Worm (Caenorhabditis elegans): ENCODE results near the gene C09F12.3.

DNA sequence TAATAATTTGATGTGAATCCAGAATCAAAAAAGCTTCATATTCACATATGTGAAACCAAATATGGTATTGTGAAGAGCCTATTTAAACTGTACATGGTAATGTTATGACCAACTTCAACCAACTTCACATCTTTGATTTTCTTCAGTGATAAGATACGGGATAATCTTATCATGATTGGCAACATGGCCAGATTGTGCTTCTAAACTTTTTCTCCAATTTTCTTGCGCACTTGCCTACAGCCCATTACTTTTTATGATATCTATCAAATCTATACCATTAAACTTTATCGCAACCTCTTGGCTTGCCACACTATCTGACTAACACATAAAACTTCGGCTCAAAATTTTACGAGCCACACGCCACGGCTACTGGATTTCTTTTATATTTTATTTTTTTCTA is 10.3 kb downstream of the C09F12.3 start:
- TF ChIP-seq ama-1 (optimal IDR thresholded peaks at IDR 0.05), result no peak
- no peak for TF ChIP-seq dmd-6 (GFP tag; IDR thresholded peaks at IDR 0.05)
- no peak for TF ChIP-seq skn-1 (tag; optimal IDR thresholded peaks at IDR 0.05)
- no peak for TF ChIP-seq mep-1 (tag; optimal IDR thresholded peaks at IDR 0.05)
- TF ChIP-seq mxl-2 (GFP tag; conservative IDR thresholded peaks at IDR 0.05), result no peak
